Worm (Caenorhabditis elegans) whole organism, mixed stage, embryonic: Measurements from ENCODE around the gene gldi-2.

Experiments
- blmp-1 ChIP-seq: fragments of 150-350 bp; optimal IDR thresholded peaks from 2 replicates; lab custom pipeline; 2014; ENCODE audit warnings: missing biosample characterization, missing genetic modification characterization
- lin-13 ChIP-seq: fragments of 150-350 bp; optimal IDR thresholded peaks from 2 replicates; lab custom pipeline; 2014; ENCODE audit warnings: missing biosample characterization, missing genetic modification characterization
- unc-120 ChIP-seq: sonication (generic microtip); optimal IDR thresholded peaks from 2 replicates; lab custom pipeline; 2017; ENCODE audit warnings: missing genetic modification characterization, missing compliant biosample characterization; ENCODE audit not compliant: poor library complexity, severe bottlenecking

- TF ChIP-seq lin-13 (tag; lab: Kevin White, UChicago): no peak
- no peak for TF ChIP-seq blmp-1 (tag; lab: Kevin White, UChicago)
- no peak for TF ChIP-seq unc-120 (tag; lab: Kevin White, UChicago)
Observed at ce11 chrII:6752027-6752426, 31.2 kb upstream of the gldi-2 start, which contains the start of gene F41G3.19.
